Worm (Caenorhabditis elegans) whole organism, L4 larva: Measurements from ENCODE around the gene F02H6.2.

Source experiments
- aly-2 ChIP-seq: sonication (generic microtip); optimal IDR thresholded peaks from 2 replicates; lab custom pipeline; 2018; ENCODE audit warnings: missing biosample characterization, missing genetic modification characterization
- ceh-20 ChIP-seq: fragments of 200-800 bp; sonication (Bioruptor generic); IDR thresholded peaks from 2 replicates; pipeline ENCODE4 v1.3.6; 2022; ENCODE audit warnings: missing genetic modification reagents, missing genetic modification characterization, missing compliant biosample characterization
- ceh-32 ChIP-seq: sonication (generic microtip); optimal IDR thresholded peaks from 2 replicates; lab custom pipeline; 2016; ENCODE audit warnings: mild to moderate bottlenecking, missing genetic modification characterization, missing compliant biosample characterization; ENCODE audit not compliant: poor library complexity
- jun-1 ChIP-seq: fragments of 150-350 bp; optimal IDR thresholded peaks from 2 replicates; lab custom pipeline; 2014; ENCODE audit warnings: missing biosample characterization, missing genetic modification reagents, missing genetic modification characterization
- lin-13 ChIP-seq: fragments of 150-350 bp; optimal IDR thresholded peaks from 2 replicates; lab custom pipeline; 2014; ENCODE audit warnings: missing biosample characterization, missing genetic modification reagents, missing genetic modification characterization
- lin-39 ChIP-seq: fragments of 150-350 bp; optimal IDR thresholded peaks from 2 replicates; lab custom pipeline; 2014; ENCODE audit warnings: missing biosample characterization, missing genetic modification reagents, missing genetic modification characterization
- nhr-11 ChIP-seq: fragments of 150-350 bp; optimal IDR thresholded peaks from 2 replicates; lab custom pipeline; 2014; ENCODE audit warnings: missing biosample characterization, missing genetic modification characterization
- nhr-28 ChIP-seq: fragments of 150-350 bp; optimal IDR thresholded peaks from 2 replicates; lab custom pipeline; 2014; ENCODE audit warnings: missing biosample characterization, missing genetic modification characterization
- pha-4 ChIP-seq, 2 experiments: fragments of 150-350 bp in 1 of 2; fragments of 200-800 bp in 1 of 2; sonication (Bioruptor generic) in 1 of 2; IDR thresholded peaks in 1 of 2; optimal IDR thresholded peaks in 1 of 2; 2 replicates each; pipeline versions ENCODE4 v1.3.6 to Lab custom; 2014 to 2022; ENCODE audit warnings: missing genetic modification characterization in 2 of 2, missing genetic modification reagents in 2 of 2, missing biosample characterization in 1 of 2, missing compliant biosample characterization in 1 of 2
- snpc-1.2 ChIP-seq: fragments of 200-800 bp; sonication (Bioruptor generic); IDR thresholded peaks from 2 replicates; pipeline ENCODE4 v1.3.6; 2022; ENCODE audit warnings: missing genetic modification reagents, missing genetic modification characterization, missing compliant biosample characterization
- ztf-11 ChIP-seq: fragments of 150-350 bp; optimal IDR thresholded peaks from 2 replicates; lab custom pipeline; 2014; ENCODE audit warnings: missing biosample characterization, missing genetic modification characterization

ce11 chrIV:14176373-14176772 is 19.9 kb upstream of the F02H6.2 start, which contains the start of gene R05A10.3:
- no peak for TF ChIP-seq nhr-11
- no peak for TF ChIP-seq ztf-11
- no peak for TF ChIP-seq ceh-20 (GFP tag; lab: Robert Waterston, UW)
- no peak for TF ChIP-seq aly-2 (tag; lab: Kevin White, UChicago)
- TF ChIP-seq ceh-32, result no peak
- TF ChIP-seq snpc-1.2 (GFP tag; lab: Robert Waterston, UW), result no peak
- TF ChIP-seq lin-39 (tag; lab: Kevin White, UChicago), result no peak
- no peak for TF ChIP-seq jun-1 (tag; lab: Kevin White, UChicago)
- TF ChIP-seq lin-13 (GFP tag; lab: Kevin White, UChicago), result no peak
- TF ChIP-seq pha-4 (GFP tag; IDR thresholded peaks at IDR 0.05; lab: Robert Waterston, UW), result no peak
- TF ChIP-seq pha-4 (tag; optimal IDR thresholded peaks at IDR 0.05; lab: Kevin White, UChicago), result no peak
- no peak for TF ChIP-seq nhr-28 (tag; lab: Kevin White, UChicago)
